Worm (Caenorhabditis elegans): ENCODE data around the gene pgp-12.

pgp-12 gene

ce11 chrX:12731188-12731857 lies at the start of gene pgp-12:
TSS of gene pgp-12 (plus strand) at chrX:12731807.
- TF ChIP-seq ceh-39 (tag; optimal IDR thresholded peaks at IDR 0.05) = no peak
- TF ChIP-seq elt-3 (tag; optimal IDR thresholded peaks at IDR 0.05) = no peak
- no peak for TF ChIP-seq blmp-1 (tag; optimal IDR thresholded peaks at IDR 0.05)
- no peak for TF ChIP-seq ceh-83 (GFP tag; optimal IDR thresholded peaks at IDR 0.05)
- TF ChIP-seq sptf-1 (tag; optimal IDR thresholded peaks at IDR 0.05) = no peak
- TF ChIP-seq nhr-28 (tag; optimal IDR thresholded peaks at IDR 0.05) = no peak
- TF ChIP-seq unc-62 (GFP tag; optimal IDR thresholded peaks at IDR 0.05) = no peak
- no peak for TF ChIP-seq snpc-4 (tag; optimal IDR thresholded peaks at IDR 0.05)

- TF ChIP-seq sptf-1 (tag; optimal IDR thresholded peaks at IDR 0.05) (no peak), mep-1 (tag; optimal IDR thresholded peaks at IDR 0.05) (no peak), nhr-76 (tag; optimal IDR thresholded peaks at IDR 0.05) (no peak), flh-1 (GFP tag; optimal IDR thresholded peaks at IDR 0.05) (no peak), ceh-83 (GFP tag; optimal IDR thresholded peaks at IDR 0.05) (no peak), snpc-4 (tag; optimal IDR thresholded peaks at IDR 0.05) (no peak), lin-32 (GFP tag; optimal IDR thresholded peaks at IDR 0.05) (no peak), mls-2 (tag; optimal IDR thresholded peaks at IDR 0.05) (no peak), ztf-11 (tag; optimal IDR thresholded peaks at IDR 0.05) (no peak), ceh-43 (GFP tag; optimal IDR thresholded peaks at IDR 0.05) (no peak), lin-13 (tag; optimal IDR thresholded peaks at IDR 0.05) (no peak), lsy-2 (tag; optimal IDR thresholded peaks at IDR 0.05) (no peak), ceh-39 (tag; optimal IDR thresholded peaks at IDR 0.05) (no peak), hlh-1 (tag; optimal IDR thresholded peaks at IDR 0.05) (no peak), cnd-1 (tag; optimal IDR thresholded peaks at IDR 0.05) (no peak), blmp-1 (tag; optimal IDR thresholded peaks at IDR 0.05) (no peak)
Observed at ce11 chrX:12687482-12687881, 44.1 kb upstream of the pgp-12 start.

- TF ChIP-seq ceh-43 (GFP tag; optimal IDR thresholded peaks at IDR 0.05) (peak; percentile 88), pha-4 (tag; optimal IDR thresholded peaks at IDR 0.05) (no peak), elt-1 (tag; optimal IDR thresholded peaks at IDR 0.05; ENCODE audit: borderline replicate concordance, insufficient read depth) (no peak), ham-2 (GFP tag; optimal IDR thresholded peaks at IDR 0.05) (peak; percentile 68), unc-62 (GFP tag; optimal IDR thresholded peaks at IDR 0.05) (no peak), ces-1 (GFP tag; optimal IDR thresholded peaks at IDR 0.05) (peak; percentile 85), unc-120 (tag; optimal IDR thresholded peaks at IDR 0.05; ENCODE audit: poor library complexity, severe bottlenecking) (no peak), drap-1 (GFP tag; optimal IDR thresholded peaks at IDR 0.05) (no peak), nhr-76 (tag; optimal IDR thresholded peaks at IDR 0.05) (no peak), unc-39 (tag; optimal IDR thresholded peaks at IDR 0.05) (no peak), ceh-83 (GFP tag; optimal IDR thresholded peaks at IDR 0.05) (no peak), tbx-8 (GFP tag; optimal IDR thresholded peaks at IDR 0.05) (no peak), mab-5 (tag; optimal IDR thresholded peaks at IDR 0.05) (no peak), elt-3 (tag; optimal IDR thresholded peaks at IDR 0.05) (no peak), nhr-237 (tag; optimal IDR thresholded peaks at IDR 0.05) (no peak), snpc-4 (tag; optimal IDR thresholded peaks at IDR 0.05) (no peak), ztf-11 (tag; optimal IDR thresholded peaks at IDR 0.05) (peak; percentile 30), bed-3 (GFP tag; optimal IDR thresholded peaks at IDR 0.05) (no peak), blmp-1 (tag; optimal IDR thresholded peaks at IDR 0.05) (no peak), ceh-39 (tag; optimal IDR thresholded peaks at IDR 0.05) (no peak), nhr-2 (tag; optimal IDR thresholded peaks at IDR 0.05) (peak; percentile 40), cnd-1 (tag; optimal IDR thresholded peaks at IDR 0.05) (peak; percentile 7), mls-2 (tag; optimal IDR thresholded peaks at IDR 0.05) (peak; percentile 82), sptf-1 (tag; optimal IDR thresholded peaks at IDR 0.05) (peak; percentile 77)
Observed at ce11 chrX:12688632-12689031, 43.0 kb upstream of the pgp-12 start.

ce11 chrX:12689869-12690268 lies 41.7 kb upstream of the pgp-12 start:
- TF ChIP-seq mls-2 (tag; optimal IDR thresholded peaks at IDR 0.05) (no peak), zip-8 (tag; optimal IDR thresholded peaks at IDR 0.05) (peak; percentile 40), ces-1 (GFP tag; optimal IDR thresholded peaks at IDR 0.05) (peak; percentile 86), elt-3 (tag; optimal IDR thresholded peaks at IDR 0.05) (no peak)

ce11 chrX:12690346-12690745 lies 41.3 kb upstream of the pgp-12 start:
- TF ChIP-seq elt-1 (tag; optimal IDR thresholded peaks at IDR 0.05; ENCODE audit: borderline replicate concordance, insufficient read depth) (peak; percentile 62), unc-62 (GFP tag; optimal IDR thresholded peaks at IDR 0.05) (peak; percentile 97), lin-13 (tag; optimal IDR thresholded peaks at IDR 0.05) (no peak), mab-5 (tag; optimal IDR thresholded peaks at IDR 0.05) (peak; percentile 34), mep-1 (tag; optimal IDR thresholded peaks at IDR 0.05) (peak; percentile 19), snpc-4 (tag; optimal IDR thresholded peaks at IDR 0.05) (no peak)
